Fruit fly (Drosophila melanogaster): ENCODE measurements around the gene Abd-B.

Abd-B gene

dm6 chr3R:17020956-17021355 lies 48.9 kb upstream of the Abd-B start, which contains the start of gene Adsl (continued):
- TF ChIP-seq CG1647 (GFP tag; optimal IDR thresholded peaks at IDR 0.05): no peak
- no peak; the same call in 2 of the 3 replicates for TF ChIP-seq B-H1 (GFP tag; IDR thresholded peaks at IDR 0.05)
- TF ChIP-seq Blimp-1 (GFP tag; optimal IDR thresholded peaks at IDR 0.05): no peak
- TF ChIP-seq ERR (GFP tag; optimal IDR thresholded peaks at IDR 0.05): no peak
- TF ChIP-seq CG4707 (GFP tag; optimal IDR thresholded peaks at IDR 0.05): peak; percentile 75
- no peak for TF ChIP-seq Lim3 (GFP tag; IDR thresholded peaks at IDR 0.05)
- no peak for TF ChIP-seq CG17359 (tag; optimal IDR thresholded peaks at IDR 0.05)
- no peak for TF ChIP-seq cad (GFP tag; optimal IDR thresholded peaks at IDR 0.05)
- TF ChIP-seq Med (GFP tag): peak; percentile 95
- no peak for TF ChIP-seq nerfin-1 (tag; optimal IDR thresholded peaks at IDR 0.05)
- TF ChIP-seq CG6175 (GFP tag; IDR thresholded peaks at IDR 0.05): no peak
- peak; percentile 80 for TF ChIP-seq CG2116 (GFP tag; optimal IDR thresholded peaks at IDR 0.05)
- TF ChIP-seq cato (GFP tag; optimal IDR thresholded peaks at IDR 0.05; ENCODE audit: borderline replicate concordance): peak; percentile 3
- TF ChIP-seq usp (GFP tag; optimal IDR thresholded peaks at IDR 0.05): no peak
- TF ChIP-seq eve (GFP tag; optimal IDR thresholded peaks at IDR 0.05): no peak
- TF ChIP-seq CG7745 (tag; optimal IDR thresholded peaks at IDR 0.05): no peak
- TF ChIP-seq Atf3 (GFP tag; optimal IDR thresholded peaks at IDR 0.05): no peak
- TF ChIP-seq caup (GFP tag; optimal IDR thresholded peaks at IDR 0.05; ENCODE audit: severe bottlenecking): peak; percentile 89
- no peak for TF ChIP-seq CG31224 (GFP tag; IDR thresholded peaks at IDR 0.05)
- no peak for TF ChIP-seq CG1832 (GFP tag; optimal IDR thresholded peaks at IDR 0.05)
- TF ChIP-seq Meics (GFP tag; optimal IDR thresholded peaks at IDR 0.05): peak; percentile 83
- peak; percentile 29; the same call in 1 of the 3 replicates for TF ChIP-seq knrl (GFP tag; IDR thresholded peaks at IDR 0.05; ENCODE audit: partially characterized antibody)
- TF ChIP-seq CG3726 (GFP tag; IDR thresholded peaks at IDR 0.05): no peak
- no peak for TF ChIP-seq CG11247 (GFP tag; IDR thresholded peaks at IDR 0.05)
- TF ChIP-seq h (optimal IDR thresholded peaks at IDR 0.05): no peak
- peak; percentile 62; the same call in 1 of the 2 replicates for TF ChIP-seq aop (GFP tag; IDR thresholded peaks at IDR 0.05)
- TF ChIP-seq CG18599 (GFP tag; optimal IDR thresholded peaks at IDR 0.05): peak; percentile 71
- TF ChIP-seq sim (GFP tag; IDR thresholded peaks at IDR 0.05): peak; percentile 69
- TF ChIP-seq CG6854 (GFP tag; optimal IDR thresholded peaks at IDR 0.05): peak; percentile 61
- TF ChIP-seq Hey (tag; optimal IDR thresholded peaks at IDR 0.05): peak; percentile 14
- no peak for TF ChIP-seq CG43689 (GFP tag; IDR thresholded peaks at IDR 0.05)
- TF ChIP-seq CrebB (tag; optimal IDR thresholded peaks at IDR 0.05): peak; percentile 86
- TF ChIP-seq CG7839 (tag; optimal IDR thresholded peaks at IDR 0.05): no peak
- TF ChIP-seq Hr78 (GFP tag; optimal IDR thresholded peaks at IDR 0.05): no peak
- TF ChIP-seq Scr (GFP tag; IDR thresholded peaks at IDR 0.05; ENCODE audit: partially characterized antibody): peak; percentile 33; the same call in 1 of the 2 replicates
- no peak for TF ChIP-seq CG2129 (GFP tag; IDR thresholded peaks at IDR 0.05; ENCODE audit: partially characterized antibody)
- no peak for TF ChIP-seq maf-S (GFP tag; optimal IDR thresholded peaks at IDR 0.05)
- no peak for TF ChIP-seq Ravus (GFP tag; IDR thresholded peaks at IDR 0.05)
- TF ChIP-seq GATAe (GFP tag; conservative IDR thresholded peaks at IDR 0.05): no peak
- no peak for TF ChIP-seq CG11723 (GFP tag; optimal IDR thresholded peaks at IDR 0.05)
- TF ChIP-seq fu2 (GFP tag; optimal IDR thresholded peaks at IDR 0.05): no peak
- TF ChIP-seq Poxn (GFP tag; IDR thresholded peaks at IDR 0.05): no peak
- TF ChIP-seq zen (tag; optimal IDR thresholded peaks at IDR 0.05): peak; percentile 67
- peak; percentile 32 for TF ChIP-seq CG18764 (GFP tag; optimal IDR thresholded peaks at IDR 0.05)
- peak; percentile 72 for TF ChIP-seq CG1233 (GFP tag; optimal IDR thresholded peaks at IDR 0.05)
- TF ChIP-seq dmrt99B (tag; optimal IDR thresholded peaks at IDR 0.05): no peak
- TF ChIP-seq tio (GFP tag; optimal IDR thresholded peaks at IDR 0.05): no peak
- peak; percentile 60 for TF ChIP-seq CG8359 (GFP tag; optimal IDR thresholded peaks at IDR 0.05; ENCODE audit: borderline replicate concordance)
- TF ChIP-seq pita (GFP tag; optimal IDR thresholded peaks at IDR 0.05): no peak
- no peak for TF ChIP-seq ham (GFP tag; IDR thresholded peaks at IDR 0.05)
- TF ChIP-seq Gsc (GFP tag; IDR thresholded peaks at IDR 0.05): no peak

Measured in whole organism, embryonic.